Worm (Caenorhabditis elegans) whole organism, L2 larva: Measurements from ENCODE around the gene T24E12.12.

Source experiments
- R02D3.7 ChIP-seq: fragments of 150-350 bp; optimal IDR thresholded peaks from 2 replicates; lab custom pipeline; 2014; ENCODE audit warnings: missing biosample characterization, missing genetic modification characterization
- alr-1 ChIP-seq: fragments of 150-350 bp; optimal IDR thresholded peaks from 2 replicates; lab custom pipeline; 2014; ENCODE audit warnings: missing biosample characterization, missing genetic modification characterization
- ama-1 ChIP-seq: fragments of 150-350 bp; optimal IDR thresholded peaks from 2 replicates; lab custom pipeline; 2018; ENCODE audit warnings: inconsistent platforms
- blmp-1 ChIP-seq: sonication (generic microtip); optimal IDR thresholded peaks from 2 replicates; lab custom pipeline; 2017; ENCODE audit warnings: missing genetic modification characterization, mild to moderate bottlenecking, missing compliant biosample characterization, antibody characterized with exemption, moderate library complexity; ENCODE audit not compliant: insufficient read depth
- mbf-1 ChIP-seq: sonication (generic microtip); optimal IDR thresholded peaks from 2 replicates; lab custom pipeline; 2017; ENCODE audit warnings: missing biosample characterization, missing genetic modification characterization
- unc-55 ChIP-seq: fragments of 150-350 bp; sonication (generic microtip); optimal IDR thresholded peaks from 3 replicates; lab custom pipeline; 2014; ENCODE audit warnings: missing biosample characterization, missing genetic modification reagents, missing genetic modification characterization

Gene T24E12.12

ce11 chrII:3808643-3809042 lies 49.6 kb downstream of the T24E12.12 start:
- no peak for TF ChIP-seq alr-1 (tag; lab: Kevin White, UChicago)
- no peak for TF ChIP-seq ama-1
- TF ChIP-seq R02D3.7 = no peak
- TF ChIP-seq blmp-1 (tag; lab: Kevin White, UChicago) = no peak
- TF ChIP-seq unc-55 (GFP tag; lab: Kevin White, UChicago) = no peak
- no peak for TF ChIP-seq mbf-1
- TF ChIP-seq, all 48 proteins: peak for 0
